Worm (Caenorhabditis elegans): ENCODE measurements around the gene col-140.

Gene col-140

ce11 chrV:5871759-5872158, 35.1 kb upstream of the col-140 start, which contains the start of gene C02G6.2:
Gene C02G6.2 (plus strand): TSS chrV:5872059.
- TF ChIP-seq ceh-82 (tag; optimal IDR thresholded peaks at IDR 0.05) (no peak), zag-1 (tag; optimal IDR thresholded peaks at IDR 0.05) (no peak), lsy-12 (tag; optimal IDR thresholded peaks at IDR 0.05) (no peak), aly-2 (tag; optimal IDR thresholded peaks at IDR 0.05) (no peak), fkh-2 (tag; optimal IDR thresholded peaks at IDR 0.05) (no peak), elt-3 (tag; optimal IDR thresholded peaks at IDR 0.05) (no peak), elt-1 (tag; optimal IDR thresholded peaks at IDR 0.05) (no peak), nfya-1 (tag; optimal IDR thresholded peaks at IDR 0.05; ENCODE audit: insufficient read depth) (no peak), daf-12 (tag; optimal IDR thresholded peaks at IDR 0.05) (no peak), eor-1 (tag; optimal IDR thresholded peaks at IDR 0.05) (no peak)

ce11 chrV:5869227-5869626, 32.6 kb upstream of the col-140 start, which contains the start of gene F26F12.4:
Gene F26F12.4 (minus strand): TSS chrV:5869327.
- TF ChIP-seq daf-12 (tag; optimal IDR thresholded peaks at IDR 0.05) (no peak), nhr-23 (tag; optimal IDR thresholded peaks at IDR 0.05) (no peak), nhr-12 (tag; optimal IDR thresholded peaks at IDR 0.05) (no peak), mdl-1 (tag; optimal IDR thresholded peaks at IDR 0.05) (no peak), nhr-28 (tag; optimal IDR thresholded peaks at IDR 0.05) (no peak), nfya-1 (tag; optimal IDR thresholded peaks at IDR 0.05; ENCODE audit: insufficient read depth) (no peak), elt-3 (tag; optimal IDR thresholded peaks at IDR 0.05) (no peak), pqm-1 (tag; optimal IDR thresholded peaks at IDR 0.05) (no peak), lin-39 (tag; optimal IDR thresholded peaks at IDR 0.05) (no peak), ZK546.5 (tag; optimal IDR thresholded peaks at IDR 0.05) (no peak), nhr-237 (tag; optimal IDR thresholded peaks at IDR 0.05) (no peak), nhr-11 (tag; optimal IDR thresholded peaks at IDR 0.05) (no peak), elt-2 (tag; optimal IDR thresholded peaks at IDR 0.05) (no peak), snpc-4 (tag; optimal IDR thresholded peaks at IDR 0.05) (no peak), ama-1 (optimal IDR thresholded peaks at IDR 0.05) (no peak), unc-62 (GFP tag; optimal IDR thresholded peaks at IDR 0.05) (no peak)

- TF ChIP-seq ceh-9 (tag; optimal IDR thresholded peaks at IDR 0.05) (no peak), nfya-1 (tag; optimal IDR thresholded peaks at IDR 0.05; ENCODE audit: insufficient read depth) (no peak), pqm-1 (tag; optimal IDR thresholded peaks at IDR 0.05) (no peak), unc-62 (GFP tag; optimal IDR thresholded peaks at IDR 0.05) (no peak), mml-1 (tag; optimal IDR thresholded peaks at IDR 0.05) (no peak), ama-1 (optimal IDR thresholded peaks at IDR 0.05) (no peak), fos-1 (tag; optimal IDR thresholded peaks at IDR 0.05) (no peak), ceh-82 (tag; optimal IDR thresholded peaks at IDR 0.05) (no peak), eor-1 (tag; optimal IDR thresholded peaks at IDR 0.05) (no peak), fkh-10 (GFP tag; optimal IDR thresholded peaks at IDR 0.05) (no peak), lin-15B (tag; optimal IDR thresholded peaks at IDR 0.05) (no peak), egl-27 (tag; optimal IDR thresholded peaks at IDR 0.05) (no peak)
Measured at ce11 chrV:5865085-5865484, 28.5 kb upstream of the col-140 start, which contains the start of gene F26F12.5. Gene F26F12.5 (minus strand): TSS chrV:5865185.

ce11 chrV:5862479-5863188, 26.0 kb upstream of the col-140 start, which contains the start of gene F26F12.8:
Gene F26F12.8 (minus strand): TSS chrV:5862529.
- TF ChIP-seq sea-2 (GFP tag; optimal IDR thresholded peaks at IDR 0.05) (no peak), elt-1 (tag; optimal IDR thresholded peaks at IDR 0.05) (peak; percentile 58)

- TF ChIP-seq egl-27 (tag; optimal IDR thresholded peaks at IDR 0.05) (no peak), ztf-4 (tag; optimal IDR thresholded peaks at IDR 0.05) (no peak), nhr-67 (tag; optimal IDR thresholded peaks at IDR 0.05) (no peak), nhr-25 (tag; optimal IDR thresholded peaks at IDR 0.05) (no peak), elt-2 (tag; optimal IDR thresholded peaks at IDR 0.05) (no peak), ama-1 (optimal IDR thresholded peaks at IDR 0.05) (no peak), nhr-11 (tag; optimal IDR thresholded peaks at IDR 0.05) (no peak), nhr-76 (tag; optimal IDR thresholded peaks at IDR 0.05) (no peak), elt-1 (tag; optimal IDR thresholded peaks at IDR 0.05) (no peak), daf-12 (tag; optimal IDR thresholded peaks at IDR 0.05) (no peak), lsy-12 (tag; optimal IDR thresholded peaks at IDR 0.05) (no peak), lin-15B (tag; optimal IDR thresholded peaks at IDR 0.05) (no peak), pqm-1 (tag; optimal IDR thresholded peaks at IDR 0.05) (no peak), ceh-82 (tag; optimal IDR thresholded peaks at IDR 0.05) (no peak), lin-39 (tag; optimal IDR thresholded peaks at IDR 0.05) (no peak)
Measured at ce11 chrV:5852084-5852483, 15.4 kb upstream of the col-140 start.

Data from whole organism, L3 larva.